Fruit fly (Drosophila melanogaster): ENCODE data around the gene CG7377.

The CG7377 gene

DNA sequence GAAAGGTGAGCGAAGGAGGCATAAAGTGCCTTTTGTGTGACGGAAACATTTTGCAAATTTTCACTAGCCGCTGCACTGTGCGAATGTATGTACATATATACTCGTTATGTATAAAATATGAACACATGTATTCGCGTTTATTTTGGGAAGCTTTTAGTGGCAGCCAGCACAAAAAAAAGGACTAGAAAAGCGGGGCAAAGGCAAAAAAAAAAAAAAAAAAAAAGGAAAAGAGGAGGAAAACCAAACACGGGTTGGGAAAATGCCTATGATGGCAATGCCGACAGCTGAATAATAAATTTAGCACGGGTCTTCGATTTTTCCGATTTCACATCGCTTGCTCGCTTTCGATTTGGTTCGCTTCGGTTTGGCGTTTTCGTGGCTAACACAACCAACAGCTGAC, 40.1 kb upstream of the CG7377 start:
- no peak for TF ChIP-seq CG8301 (tag; optimal IDR thresholded peaks at IDR 0.05)
- no peak for TF ChIP-seq Pif1B (GFP tag; optimal IDR thresholded peaks at IDR 0.05)
- no peak for TF ChIP-seq CG17806 (tag; optimal IDR thresholded peaks at IDR 0.05)
- no peak for TF ChIP-seq gl (tag; optimal IDR thresholded peaks at IDR 0.05)
- TF ChIP-seq Ets98B (GFP tag; IDR thresholded peaks at IDR 0.05), result peak; percentile 51
- peak; percentile 58 for TF ChIP-seq CG12605 (GFP tag; IDR thresholded peaks at IDR 0.05)
- TF ChIP-seq fd96Ca (GFP tag; IDR thresholded peaks at IDR 0.05), result 0 out of 3 replicates have a peak, but pooled peaks have one; percentile 37
- no peak for TF ChIP-seq CG34367 (tag; optimal IDR thresholded peaks at IDR 0.05)
- no peak for TF ChIP-seq CG15710 (tag; optimal IDR thresholded peaks at IDR 0.05)

DNA sequence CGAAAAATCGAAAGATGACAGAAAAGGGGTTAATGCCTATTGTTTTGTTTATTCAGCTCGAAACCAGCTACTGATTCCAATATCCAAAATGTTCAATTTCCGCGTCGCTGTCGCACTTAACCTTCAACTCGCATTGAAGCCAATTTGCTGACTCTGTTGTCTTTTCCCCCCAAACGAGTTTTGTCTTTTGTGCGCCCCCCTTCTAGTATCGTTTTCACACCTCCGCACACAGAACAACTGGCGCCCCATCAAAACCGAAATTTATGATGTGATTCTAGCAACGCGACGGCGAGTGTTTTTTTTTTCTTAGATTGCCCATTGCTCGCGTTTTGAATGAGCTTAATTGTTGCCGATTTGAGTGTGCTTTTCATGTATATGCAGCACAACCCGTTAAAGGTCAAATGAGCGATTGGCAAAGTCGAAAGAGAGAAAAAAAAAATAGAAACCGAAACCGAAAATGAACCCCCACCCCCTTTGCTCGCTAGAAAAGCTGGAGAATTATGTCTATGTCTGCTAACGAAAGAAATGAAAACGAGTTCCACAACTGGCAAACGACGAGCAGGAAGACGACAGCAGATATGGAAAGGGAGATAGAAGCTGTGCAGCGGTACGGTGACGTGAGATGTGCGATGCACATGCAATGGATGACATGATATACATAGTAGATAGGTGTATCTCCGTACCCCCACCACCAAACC, 39.0 kb upstream of the CG7377 start:
- TF ChIP-seq CG14655 (GFP tag; optimal IDR thresholded peaks at IDR 0.05) (peak; percentile 16), CG13204 (GFP tag; optimal IDR thresholded peaks at IDR 0.05) (no peak), CG8159 (tag; optimal IDR thresholded peaks at IDR 0.05) (no peak), CG4496 (GFP tag; IDR thresholded peaks at IDR 0.05) (0 out of 3 replicates have a peak, but pooled peaks have one; percentile 10)

DNA sequence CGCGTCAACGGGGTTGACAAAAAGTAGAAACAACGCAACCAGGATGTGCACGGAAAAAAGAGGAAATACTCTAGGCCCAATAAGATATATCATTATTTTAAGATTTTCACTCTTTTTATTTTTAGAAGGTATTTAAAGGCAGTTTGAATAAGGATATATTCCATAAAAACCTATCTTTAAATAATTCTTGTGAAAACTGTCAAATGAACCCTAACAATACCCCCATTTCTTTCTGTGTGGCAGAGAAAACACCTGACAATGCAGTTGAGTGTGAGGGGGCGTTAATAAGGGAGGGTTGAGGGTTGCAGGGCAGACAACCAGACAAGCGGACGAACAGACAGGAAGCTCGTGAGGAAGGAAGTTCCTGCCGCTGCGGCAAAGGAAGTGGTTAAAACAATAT, 37.5 kb upstream of the CG7377 start:
- TF ChIP-seq gl (tag; optimal IDR thresholded peaks at IDR 0.05) (no peak), CG12605 (GFP tag; IDR thresholded peaks at IDR 0.05) (no peak; the same call in 1 of the 2 replicates), Pif1B (GFP tag; optimal IDR thresholded peaks at IDR 0.05) (peak; percentile 29), Snoo (tag; optimal IDR thresholded peaks at IDR 0.05) (peak; percentile 24), CG32121 (GFP tag; IDR thresholded peaks at IDR 0.05) (peak; percentile 60), CG17806 (tag; optimal IDR thresholded peaks at IDR 0.05) (peak; percentile 55), rn (GFP tag; IDR thresholded peaks at IDR 0.05) (peak; percentile 52; the same call in 1 of the 2 replicates), CG8301 (tag; optimal IDR thresholded peaks at IDR 0.05) (peak; percentile 58), CG10348 (GFP tag; IDR thresholded peaks at IDR 0.05) (no peak), CG4496 (GFP tag; IDR thresholded peaks at IDR 0.05) (peak; percentile 65; the same call in 1 of the 3 replicates), CG9948 (tag; optimal IDR thresholded peaks at IDR 0.05) (peak; percentile 54), CG15710 (tag; optimal IDR thresholded peaks at IDR 0.05) (peak; percentile 66), CG13204 (GFP tag; optimal IDR thresholded peaks at IDR 0.05) (no peak), Ets98B (GFP tag; IDR thresholded peaks at IDR 0.05) (peak; percentile 52), fd96Ca (GFP tag; IDR thresholded peaks at IDR 0.05) (peak; percentile 11; the same call in 1 of the 3 replicates), CG14655 (GFP tag; optimal IDR thresholded peaks at IDR 0.05) (peak; percentile 76), EcR (GFP tag; optimal IDR thresholded peaks at IDR 0.05) (no peak), Pif1A (GFP tag; optimal IDR thresholded peaks at IDR 0.05) (peak; percentile 55), CG8159 (tag; optimal IDR thresholded peaks at IDR 0.05) (peak; percentile 75), CG34367 (tag; optimal IDR thresholded peaks at IDR 0.05) (peak; percentile 19)

dm6 chr3L:11552996-11553671, 36.4 kb upstream of the CG7377 start:
- TF ChIP-seq Ets98B (GFP tag; IDR thresholded peaks at IDR 0.05), result peak; percentile 83
- TF ChIP-seq CG8159 (tag; optimal IDR thresholded peaks at IDR 0.05), result peak; percentile 32
- TF ChIP-seq CG14655 (GFP tag; optimal IDR thresholded peaks at IDR 0.05), result peak; percentile 65
- peak; percentile 45 for TF ChIP-seq CG17806 (tag; optimal IDR thresholded peaks at IDR 0.05)
- TF ChIP-seq Snoo (tag; optimal IDR thresholded peaks at IDR 0.05), result peak; percentile 42
- no peak for TF ChIP-seq CG10348 (GFP tag; IDR thresholded peaks at IDR 0.05)
- TF ChIP-seq CG12605 (GFP tag; IDR thresholded peaks at IDR 0.05), result peak; percentile 95
- peak; percentile 44 for TF ChIP-seq CG8301 (tag; optimal IDR thresholded peaks at IDR 0.05)
- peak; percentile 65 for TF ChIP-seq CG34367 (tag; optimal IDR thresholded peaks at IDR 0.05)
- TF ChIP-seq Pif1A (GFP tag; optimal IDR thresholded peaks at IDR 0.05), result peak; percentile 21
- peak; percentile 86 for TF ChIP-seq gl (tag; optimal IDR thresholded peaks at IDR 0.05)
- peak; percentile 22 for TF ChIP-seq CG9948 (tag; optimal IDR thresholded peaks at IDR 0.05)
- peak; percentile 61 for TF ChIP-seq CG15710 (tag; optimal IDR thresholded peaks at IDR 0.05)
- TF ChIP-seq CG13204 (GFP tag; optimal IDR thresholded peaks at IDR 0.05), result peak; percentile 94
- peak; percentile 79 for TF ChIP-seq CG32121 (GFP tag; IDR thresholded peaks at IDR 0.05)
- TF ChIP-seq fd96Ca (GFP tag; IDR thresholded peaks at IDR 0.05), result peak; percentile 79
- TF ChIP-seq CG4496 (GFP tag; IDR thresholded peaks at IDR 0.05), result peak; percentile 69; the same call in 2 of the 3 replicates
- peak; percentile 57 for TF ChIP-seq Pif1B (GFP tag; optimal IDR thresholded peaks at IDR 0.05)
- peak; percentile 81 for TF ChIP-seq EcR (GFP tag; optimal IDR thresholded peaks at IDR 0.05)
- TF ChIP-seq D1 (tag; optimal IDR thresholded peaks at IDR 0.05), result no peak
- TF ChIP-seq rn (GFP tag; IDR thresholded peaks at IDR 0.05), result no peak

- no peak for TF ChIP-seq fd96Ca (GFP tag; IDR thresholded peaks at IDR 0.05)
- no peak for TF ChIP-seq CG14655 (GFP tag; optimal IDR thresholded peaks at IDR 0.05)
- TF ChIP-seq Ets98B (GFP tag; IDR thresholded peaks at IDR 0.05), result no peak
- no peak for TF ChIP-seq CG9948 (tag; optimal IDR thresholded peaks at IDR 0.05)
- TF ChIP-seq CG4496 (GFP tag; IDR thresholded peaks at IDR 0.05), result no peak
- TF ChIP-seq CG10348 (GFP tag; IDR thresholded peaks at IDR 0.05), result no peak
- no peak for TF ChIP-seq Snoo (tag; optimal IDR thresholded peaks at IDR 0.05)
Measured at dm6 chr3L:11553672-11554068, 35.8 kb upstream of the CG7377 start.

- TF ChIP-seq CG32121 (GFP tag; IDR thresholded peaks at IDR 0.05) (peak; percentile 56), gl (tag; optimal IDR thresholded peaks at IDR 0.05) (peak; percentile 27), CG14655 (GFP tag; optimal IDR thresholded peaks at IDR 0.05) (peak; percentile 79), CG17806 (tag; optimal IDR thresholded peaks at IDR 0.05) (peak; percentile 73), CG34367 (tag; optimal IDR thresholded peaks at IDR 0.05) (peak; percentile 54), Snoo (tag; optimal IDR thresholded peaks at IDR 0.05) (peak; percentile 49), CG9948 (tag; optimal IDR thresholded peaks at IDR 0.05) (peak; percentile 55), EcR (GFP tag; optimal IDR thresholded peaks at IDR 0.05) (no peak), fd96Ca (GFP tag; IDR thresholded peaks at IDR 0.05) (no peak), CG4496 (GFP tag; IDR thresholded peaks at IDR 0.05) (peak; percentile 61; the same call in 2 of the 3 replicates), CG10348 (GFP tag; IDR thresholded peaks at IDR 0.05) (no peak), Ets98B (GFP tag; IDR thresholded peaks at IDR 0.05) (peak; percentile 53; the same call in 1 of the 2 replicates), D1 (tag; optimal IDR thresholded peaks at IDR 0.05) (no peak), CG8159 (tag; optimal IDR thresholded peaks at IDR 0.05) (peak; percentile 81), CG15710 (tag; optimal IDR thresholded peaks at IDR 0.05) (peak; percentile 71), Pif1B (GFP tag; optimal IDR thresholded peaks at IDR 0.05) (peak; percentile 56), CG13204 (GFP tag; optimal IDR thresholded peaks at IDR 0.05) (no peak), CG8301 (tag; optimal IDR thresholded peaks at IDR 0.05) (peak; percentile 68), Pif1A (GFP tag; optimal IDR thresholded peaks at IDR 0.05) (peak; percentile 49), CG12605 (GFP tag; IDR thresholded peaks at IDR 0.05) (peak; percentile 49), rn (GFP tag; IDR thresholded peaks at IDR 0.05) (peak; percentile 41)
Measured at dm6 chr3L:11554338-11554737, 35.2 kb upstream of the CG7377 start.

Measured in whole organism, pupa.